Worm (Caenorhabditis elegans): ENCODE data around the gene cut-6.

cut-6 gene

DNA sequence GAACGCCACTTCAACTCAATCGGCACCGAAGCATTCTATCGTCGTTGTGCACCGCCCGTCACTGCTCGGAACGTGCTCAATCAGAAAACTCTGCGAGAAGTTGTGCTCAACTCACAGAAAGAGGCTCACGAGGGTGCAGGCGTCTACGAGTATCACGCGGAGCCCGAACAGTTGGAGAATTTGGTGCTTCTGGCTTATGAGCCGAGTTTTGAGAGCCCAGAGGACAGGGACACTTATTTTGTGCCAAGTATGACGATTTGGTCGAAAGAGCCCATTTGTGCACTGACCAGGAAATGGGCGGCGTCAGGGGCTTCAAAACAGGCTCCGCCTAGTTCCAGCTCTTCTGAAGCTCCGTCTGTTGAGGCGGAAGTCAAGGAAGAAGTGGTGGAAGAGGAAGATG, 22.4 kb upstream of the cut-6 start:
- peak; percentile 45 for TF ChIP-seq set-16 (GFP tag; IDR thresholded peaks at IDR 0.05)
- TF ChIP-seq aha-1 (tag) = peak; percentile 93
- TF ChIP-seq nhr-77 (tag; optimal IDR thresholded peaks at IDR 0.05) = no peak
- TF ChIP-seq snpc-1.2 (GFP tag; IDR thresholded peaks at IDR 0.05) = no peak

DNA sequence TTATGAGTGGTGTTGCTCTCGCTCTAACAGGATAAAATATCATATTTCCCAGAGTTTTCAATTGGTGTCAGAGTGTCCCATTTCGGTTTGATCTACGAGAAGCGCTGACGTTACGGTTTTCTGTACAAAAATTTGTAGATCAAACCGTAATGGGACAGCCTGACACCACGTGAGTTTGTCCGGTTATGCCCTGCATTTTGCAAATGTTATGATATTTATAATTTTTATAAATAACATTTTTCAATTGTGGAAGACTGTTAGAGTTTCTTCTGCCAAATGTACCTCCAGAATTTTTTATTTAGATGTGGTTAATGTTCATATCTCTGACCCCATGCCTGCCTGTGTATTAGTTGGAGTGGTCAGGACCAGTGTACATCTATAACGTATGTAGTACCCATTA, 17.0 kb upstream of the cut-6 start, which contains the start of gene fbxb-87:
Gene fbxb-87 (plus strand): TSS at position 301 of the 400 bp plus-strand sequence.
- TF ChIP-seq nhr-77 (tag; optimal IDR thresholded peaks at IDR 0.05) = no peak
- TF ChIP-seq hif-1 (tag; optimal IDR thresholded peaks at IDR 0.05) = no peak
- TF ChIP-seq dmd-8 (GFP tag; IDR thresholded peaks at IDR 0.05) = no peak
- no peak for TF ChIP-seq nhr-237 (tag; optimal IDR thresholded peaks at IDR 0.05)
- TF ChIP-seq mxl-3 (GFP tag; optimal IDR thresholded peaks at IDR 0.05) = no peak
- no peak for TF ChIP-seq nhr-111 (GFP tag; optimal IDR thresholded peaks at IDR 0.05)
- TF ChIP-seq pha-4 (GFP tag; IDR thresholded peaks at IDR 0.05) = no peak
- no peak for TF ChIP-seq pha-4 (tag; optimal IDR thresholded peaks at IDR 0.05)
- TF ChIP-seq nhr-28 (tag; optimal IDR thresholded peaks at IDR 0.05) = no peak
- TF ChIP-seq daf-12 (tag; optimal IDR thresholded peaks at IDR 0.05) = no peak
- TF ChIP-seq mdt-29 (GFP tag; IDR thresholded peaks at IDR 0.05) = no peak
- TF ChIP-seq zfp-3 (GFP tag; conservative IDR thresholded peaks at IDR 0.05) = no peak
- no peak for TF ChIP-seq Y75B8A.6 (GFP tag; IDR thresholded peaks at IDR 0.05)
- no peak for TF ChIP-seq zag-1 (tag; optimal IDR thresholded peaks at IDR 0.05)

ce11 chrIII:10895817-10896413, 15.3 kb upstream of the cut-6 start, which contains the start of gene com-1:
TSS of gene com-1 (plus strand) at chrIII:10896363.
- TF ChIP-seq fos-1 (tag; optimal IDR thresholded peaks at IDR 0.05) (no peak), nhr-42 (GFP tag; IDR thresholded peaks at IDR 0.05) (no peak), nhr-28 (tag; optimal IDR thresholded peaks at IDR 0.05) (no peak), nhr-6 (tag; optimal IDR thresholded peaks at IDR 0.05) (peak; percentile 21), Y75B8A.6 (GFP tag; IDR thresholded peaks at IDR 0.05) (no peak), pha-4 (GFP tag; IDR thresholded peaks at IDR 0.05) (no peak), pha-4 (tag; optimal IDR thresholded peaks at IDR 0.05) (no peak), snpc-4 (tag; optimal IDR thresholded peaks at IDR 0.05) (no peak), ceh-28 (tag; optimal IDR thresholded peaks at IDR 0.05) (no peak), ZK337.2 (GFP tag; IDR thresholded peaks at IDR 0.05) (no peak), lir-3 (tag; optimal IDR thresholded peaks at IDR 0.05) (no peak), nhr-77 (tag; optimal IDR thresholded peaks at IDR 0.05) (no peak), aha-1 (tag) (no peak), madf-5 (GFP tag; IDR thresholded peaks at IDR 0.05) (no peak), lin-29 (GFP tag; IDR thresholded peaks at IDR 0.05) (no peak), lin-39 (tag; optimal IDR thresholded peaks at IDR 0.05) (no peak), fkh-10 (GFP tag; optimal IDR thresholded peaks at IDR 0.05) (no peak), D1046.2 (GFP tag; IDR thresholded peaks at IDR 0.05) (no peak), lin-13 (GFP tag; optimal IDR thresholded peaks at IDR 0.05) (no peak), nhr-25 (tag; optimal IDR thresholded peaks at IDR 0.05; ENCODE audit: borderline replicate concordance, insufficient read depth) (no peak), mes-2 (tag; optimal IDR thresholded peaks at IDR 0.05; ENCODE audit: poor library complexity, severe bottlenecking) (peak; percentile 79), F10B5.3 (tag; optimal IDR thresholded peaks at IDR 0.05) (no peak), dmd-9 (GFP tag; IDR thresholded peaks at IDR 0.05) (no peak), lim-7 (GFP tag; IDR thresholded peaks at IDR 0.05) (no peak), hif-1 (tag; optimal IDR thresholded peaks at IDR 0.05) (no peak), saeg-2 (GFP tag; IDR thresholded peaks at IDR 0.05) (no peak), F37D6.2 (tag; optimal IDR thresholded peaks at IDR 0.05) (no peak), ztf-7 (tag; optimal IDR thresholded peaks at IDR 0.05) (no peak), F49E8.2 (tag; optimal IDR thresholded peaks at IDR 0.05; ENCODE audit: borderline replicate concordance) (no peak), ceh-32 (tag; optimal IDR thresholded peaks at IDR 0.05; ENCODE audit: poor library complexity) (no peak), zip-11 (GFP tag; IDR thresholded peaks at IDR 0.05) (no peak), spr-1 (tag; optimal IDR thresholded peaks at IDR 0.05) (no peak), gei-8 (GFP tag; optimal IDR thresholded peaks at IDR 0.05) (no peak), dve-1 (tag; optimal IDR thresholded peaks at IDR 0.05; ENCODE audit: insufficient read depth) (no peak), hlh-30 (tag; optimal IDR thresholded peaks at IDR 0.05; ENCODE audit: insufficient read depth) (no peak), Y48G9A.11 (GFP tag; IDR thresholded peaks at IDR 0.05) (no peak), aly-2 (tag; optimal IDR thresholded peaks at IDR 0.05) (no peak)

Measured in whole organism, L4 larva.